Worm (Caenorhabditis elegans): Measurements from ENCODE around the gene C18H9.1.

- no peak for TF ChIP-seq ama-1 (optimal IDR thresholded peaks at IDR 0.05)
- TF ChIP-seq lsy-2 (tag; optimal IDR thresholded peaks at IDR 0.05): no peak
- TF ChIP-seq F26F4.8 (GFP tag; conservative IDR thresholded peaks at IDR 0.05): no peak
- no peak for TF ChIP-seq lir-3 (tag; optimal IDR thresholded peaks at IDR 0.05)
- no peak for TF ChIP-seq pqm-1 (tag; optimal IDR thresholded peaks at IDR 0.05)
- TF ChIP-seq sdz-12 (GFP tag; optimal IDR thresholded peaks at IDR 0.05): no peak
- no peak for TF ChIP-seq pha-4 (GFP tag; IDR thresholded peaks at IDR 0.05)
- no peak for TF ChIP-seq pha-4 (tag; optimal IDR thresholded peaks at IDR 0.05)
- no peak for TF ChIP-seq nhr-76 (tag; optimal IDR thresholded peaks at IDR 0.05)
- TF ChIP-seq F49E8.2 (tag; optimal IDR thresholded peaks at IDR 0.05; ENCODE audit: borderline replicate concordance): no peak
- no peak for TF ChIP-seq unc-130 (GFP tag; optimal IDR thresholded peaks at IDR 0.05)
These were observed 27.9 kb downstream of the C18H9.1 start for ce11 chrII:6726814-6727213.

Measured in whole organism, L4 larva.